Worm (Caenorhabditis elegans) whole organism, L4 larva: Measurements from ENCODE around the gene R02E4.2.

Experiments
- F44E2.7 ChIP-seq: fragments of 200-800 bp; sonication (Bioruptor generic); IDR thresholded peaks from 2 replicates; pipeline ENCODE4 v2.1.2; 2022; ENCODE audit warnings: missing genetic modification characterization, missing compliant biosample characterization
- ceh-32 ChIP-seq: sonication (generic microtip); optimal IDR thresholded peaks from 2 replicates; lab custom pipeline; 2016; ENCODE audit warnings: mild to moderate bottlenecking, missing genetic modification characterization, missing compliant biosample characterization; ENCODE audit not compliant: poor library complexity
- fkh-10 ChIP-seq: fragments of 150-350 bp; optimal IDR thresholded peaks from 2 replicates; lab custom pipeline; 2014; ENCODE audit warnings: missing biosample characterization, missing genetic modification reagents, missing genetic modification characterization
- lin-13 ChIP-seq: fragments of 150-350 bp; optimal IDR thresholded peaks from 2 replicates; lab custom pipeline; 2014; ENCODE audit warnings: missing biosample characterization, missing genetic modification reagents, missing genetic modification characterization
- nhr-25 ChIP-seq: sonication (generic microtip); optimal IDR thresholded peaks from 2 replicates; lab custom pipeline; 2017; ENCODE audit warnings: missing genetic modification characterization, mild to moderate bottlenecking, missing compliant biosample characterization, antibody characterized with exemption, moderate library complexity, borderline replicate concordance; ENCODE audit not compliant: insufficient read depth
- pqm-1 ChIP-seq: sonication (generic microtip); optimal IDR thresholded peaks from 2 replicates; lab custom pipeline; 2017; ENCODE audit warnings: missing biosample characterization, missing genetic modification characterization
- tra-1 ChIP-seq: fragments of 200-800 bp; sonication (Bioruptor generic); IDR thresholded peaks from 2 replicates; pipeline ENCODE4 v1.3.6; 2022; ENCODE audit warnings: missing genetic modification reagents, missing genetic modification characterization, missing compliant biosample characterization
- unc-39 ChIP-seq: sonication (generic microtip); optimal IDR thresholded peaks from 2 replicates; lab custom pipeline; 2017; ENCODE audit warnings: missing biosample characterization, missing genetic modification characterization
- zag-1 ChIP-seq: fragments of 150-350 bp; optimal IDR thresholded peaks from 2 replicates; lab custom pipeline; 2014; ENCODE audit warnings: missing biosample characterization, missing genetic modification characterization

- TF ChIP-seq lin-13 (GFP tag; lab: Kevin White, UChicago): no peak
- TF ChIP-seq F44E2.7 (GFP tag; lab: Robert Waterston, UW): no peak
- TF ChIP-seq ceh-32: no peak
- TF ChIP-seq pqm-1 (tag; lab: Kevin White, UChicago): no peak
- TF ChIP-seq nhr-25 (tag; lab: Kevin White, UChicago): no peak
- no peak for TF ChIP-seq zag-1 (tag; lab: Kevin White, UChicago)
- no peak for TF ChIP-seq fkh-10 (GFP tag; lab: Kevin White, UChicago)
- peak; percentile 46; the same call in 1 of the 2 replicates for TF ChIP-seq tra-1 (GFP tag; lab: Robert Waterston, UW)
- no peak for TF ChIP-seq unc-39 (tag; lab: Kevin White, UChicago)
Observed at ce11 chrX:4143260-4144018, 36.2 kb downstream of the R02E4.2 start.
